Fruit fly (Drosophila melanogaster) whole organism, embryonic: ENCODE results near the gene Rab40.

Experiments used
- CG11398 ChIP-seq: fragments of 200-800 bp; sonication (Bioruptor generic); optimal IDR thresholded peaks from 2 replicates; lab custom pipeline; 2016; ENCODE audit warnings: missing biosample characterization, missing genetic modification characterization
- CG13123 ChIP-seq: fragments of 200-800 bp; sonication (Bioruptor generic); optimal IDR thresholded peaks from 2 replicates; lab custom pipeline; 2016; ENCODE audit warnings: missing biosample characterization, missing genetic modification characterization
- CG15514 ChIP-seq: fragments of 200-800 bp; sonication (Bioruptor generic); optimal IDR thresholded peaks from 3 replicates; lab custom pipeline; 2017; ENCODE audit warnings: missing biosample characterization, missing genetic modification characterization, mild to moderate bottlenecking, moderate library complexity, missing genetic modification reagents
- CG1602 ChIP-seq: fragments of 200-800 bp; sonication (Bioruptor generic); optimal IDR thresholded peaks from 3 replicates; lab custom pipeline; 2016; ENCODE audit warnings: missing biosample characterization, missing genetic modification characterization
- CG17359 ChIP-seq: fragments of 200-800 bp; sonication (Bioruptor generic); optimal IDR thresholded peaks from 3 replicates; lab custom pipeline; 2018; ENCODE audit warnings: missing biosample characterization, mild to moderate bottlenecking, missing genetic modification characterization, moderate library complexity
- CG17912 ChIP-seq: fragments of 200-800 bp; sonication (Bioruptor generic); optimal IDR thresholded peaks from 2 replicates; lab custom pipeline; 2018; ENCODE audit warnings: missing biosample characterization, mild to moderate bottlenecking, missing genetic modification characterization
- CG18011 ChIP-seq: fragments of 200-800 bp; sonication (Bioruptor generic); optimal IDR thresholded peaks from 2 replicates; lab custom pipeline; 2017; ENCODE audit warnings: missing biosample characterization, missing genetic modification characterization, mild to moderate bottlenecking, moderate library complexity, missing genotype
- CG1832 ChIP-seq: fragments of 200-800 bp; sonication (Bioruptor generic); optimal IDR thresholded peaks from 2 replicates; lab custom pipeline; 2017; ENCODE audit warnings: missing biosample characterization, mild to moderate bottlenecking, missing genetic modification characterization, inconsistent platforms
- CG18476 ChIP-seq: fragments of 200-800 bp; sonication (Bioruptor generic); optimal IDR thresholded peaks from 2 replicates; lab custom pipeline; 2016; ENCODE audit warnings: missing biosample characterization, mild to moderate bottlenecking, missing genetic modification characterization
- CG18599 ChIP-seq: fragments of 200-800 bp; sonication (Bioruptor generic); optimal IDR thresholded peaks from 3 replicates; lab custom pipeline; 2017; ENCODE audit warnings: missing biosample characterization, missing genetic modification characterization, mild to moderate bottlenecking, moderate library complexity, missing genetic modification reagents
- CG2116 ChIP-seq: fragments of 200-800 bp; sonication (Bioruptor generic); optimal IDR thresholded peaks from 3 replicates; lab custom pipeline; 2018; ENCODE audit warnings: missing biosample characterization, mild to moderate bottlenecking, missing genetic modification characterization
- CG2129 ChIP-seq: fragments of 200-800 bp; sonication (Bioruptor generic); IDR thresholded peaks from 2 replicates; pipeline ENCODE4 v1.3.6; 2022; ENCODE audit warnings: missing biosample characterization, missing genetic modification characterization; ENCODE audit not compliant: partially characterized antibody
- CG3847 ChIP-seq: fragments of 200-800 bp; sonication (Bioruptor generic); IDR thresholded peaks from 2 replicates; pipeline ENCODE4 v1.3.6; 2022; ENCODE audit warnings: missing biosample characterization, missing genetic modification characterization
- CG43689 ChIP-seq: fragments of 200-800 bp; sonication (Bioruptor generic); IDR thresholded peaks from 2 replicates; pipeline ENCODE4 v1.3.6; 2022; ENCODE audit warnings: missing biosample characterization, missing genetic modification characterization
- CG6854 ChIP-seq: fragments of 200-800 bp; sonication (Bioruptor generic); optimal IDR thresholded peaks from 3 replicates; lab custom pipeline; 2017; ENCODE audit warnings: missing biosample characterization, mild to moderate bottlenecking, missing genetic modification characterization
- CG7786 ChIP-seq: fragments of 200-800 bp; sonication (Bioruptor generic); optimal IDR thresholded peaks from 2 replicates; lab custom pipeline; 2016; ENCODE audit warnings: missing biosample characterization, missing genetic modification characterization
- CG7928 ChIP-seq: fragments of 200-800 bp; sonication (Bioruptor generic); optimal IDR thresholded peaks from 2 replicates; lab custom pipeline; 2017; ENCODE audit warnings: missing biosample characterization, mild to moderate bottlenecking, missing genetic modification characterization
- CG8924 ChIP-seq: fragments of 200-800 bp; optimal IDR thresholded peaks from 3 replicates; lab custom pipeline; 2019; ENCODE audit warnings: missing biosample characterization, mild to moderate bottlenecking, missing genetic modification characterization, moderate library complexity
- D19B ChIP-seq: fragments of 200-800 bp; sonication (Bioruptor generic); optimal IDR thresholded peaks from 2 replicates; lab custom pipeline; 2017; ENCODE audit warnings: missing biosample characterization, mild to moderate bottlenecking, missing genetic modification characterization
- Dll ChIP-seq: fragments of 200-800 bp; sonication (Bioruptor generic); IDR thresholded peaks from 4 replicates; pipeline ENCODE4 v1.3.6; 2022; ENCODE audit warnings: missing biosample characterization, missing genetic modification characterization; ENCODE audit not compliant: partially characterized antibody
- Doc2 ChIP-seq: fragments of 200-800 bp; sonication (Bioruptor generic); IDR thresholded peaks from 2 replicates; pipeline ENCODE4 v1.3.6; 2022; ENCODE audit warnings: missing biosample characterization, missing genetic modification characterization
- H2.0 ChIP-seq: fragments of 200-800 bp; sonication (Bioruptor generic); IDR thresholded peaks from 2 replicates; pipeline ENCODE4 v1.3.6; 2022; ENCODE audit warnings: missing biosample characterization, missing genetic modification characterization
- Hsf ChIP-seq: fragments of 200-800 bp; sonication (Bioruptor generic); optimal IDR thresholded peaks from 3 replicates; lab custom pipeline; 2016; ENCODE audit warnings: missing biosample characterization, missing genetic modification characterization
- Jarid2 ChIP-seq: fragments of 200-800 bp; sonication (Bioruptor generic); optimal IDR thresholded peaks from 3 replicates; lab custom pipeline; 2017; ENCODE audit warnings: mild to moderate bottlenecking, missing biosample characterization, missing genetic modification reagents, missing genetic modification characterization
- Meics ChIP-seq: fragments of 200-800 bp; sonication (Bioruptor generic); optimal IDR thresholded peaks from 2 replicates; lab custom pipeline; 2017; ENCODE audit warnings: missing biosample characterization, mild to moderate bottlenecking, missing genetic modification characterization
- Scr ChIP-seq: fragments of 200-800 bp; sonication (Bioruptor generic); IDR thresholded peaks from 2 replicates; pipeline ENCODE4 v1.3.6; 2022; ENCODE audit warnings: missing biosample characterization, missing genetic modification characterization; ENCODE audit not compliant: partially characterized antibody
- TFAM ChIP-seq: fragments of 200-800 bp; sonication (Bioruptor generic); optimal IDR thresholded peaks from 2 replicates; lab custom pipeline; 2017; ENCODE audit warnings: missing biosample characterization, missing genetic modification characterization, inconsistent platforms
- YL-1 ChIP-seq: fragments of 200-800 bp; sonication (Bioruptor generic); optimal IDR thresholded peaks from 3 replicates; lab custom pipeline; 2017; ENCODE audit warnings: missing biosample characterization, mild to moderate bottlenecking, missing genetic modification characterization
- ato ChIP-seq: fragments of 200-800 bp; sonication (Bioruptor generic); IDR thresholded peaks from 2 replicates; pipeline ENCODE4 v1.3.6; 2022; ENCODE audit warnings: missing biosample characterization, missing genetic modification characterization; ENCODE audit not compliant: partially characterized antibody
- cad ChIP-seq: fragments of >200 bp; optimal IDR thresholded peaks from 2 replicates; lab custom pipeline; 2017; ENCODE audit warnings: missing biosample characterization, missing genetic modification characterization
- chm ChIP-seq: fragments of 200-800 bp; sonication (Bioruptor generic); IDR thresholded peaks from 2 replicates; pipeline ENCODE4 v1.3.6; 2022; ENCODE audit warnings: missing biosample characterization, missing genetic modification characterization
- dan ChIP-seq: fragments of 200-800 bp; sonication (Bioruptor generic); IDR thresholded peaks from 2 replicates; pipeline ENCODE4 v1.3.6; 2022; ENCODE audit warnings: missing biosample characterization, missing genetic modification characterization
- fru ChIP-seq: fragments of >200 bp; optimal IDR thresholded peaks from 2 replicates; lab custom pipeline; 2017
- gcm ChIP-seq: fragments of 200-800 bp; sonication (Bioruptor generic); optimal IDR thresholded peaks from 2 replicates; lab custom pipeline; 2019; ENCODE audit warnings: missing biosample characterization, mild to moderate bottlenecking, missing genetic modification characterization, moderate library complexity
- hth ChIP-seq: fragments of >200 bp; optimal IDR thresholded peaks from 2 replicates; lab custom pipeline; 2017; ENCODE audit warnings: inconsistent platforms
- jumu ChIP-seq: fragments of 200-800 bp; sonication (Bioruptor generic); optimal IDR thresholded peaks from 3 replicates; lab custom pipeline; 2016; ENCODE audit warnings: missing biosample characterization, missing genetic modification characterization
- kay ChIP-seq: fragments of 200-800 bp; sonication (Bioruptor generic); optimal IDR thresholded peaks from 2 replicates; lab custom pipeline; 2016; ENCODE audit warnings: missing biosample characterization, missing genetic modification characterization
- nau ChIP-seq: fragments of 200-800 bp; sonication (Bioruptor generic); optimal IDR thresholded peaks from 3 replicates; lab custom pipeline; 2017; ENCODE audit warnings: missing biosample characterization, mild to moderate bottlenecking, missing genetic modification characterization, missing genetic modification reagents
- ssp ChIP-seq: fragments of 200-800 bp; sonication (Bioruptor generic); IDR thresholded peaks from 2 replicates; pipeline ENCODE4 v1.3.6; 2022; ENCODE audit warnings: missing biosample characterization, missing genetic modification characterization
- tap ChIP-seq: fragments of 200-800 bp; optimal IDR thresholded peaks from 3 replicates; lab custom pipeline; 2019; ENCODE audit warnings: missing biosample characterization, mild to moderate bottlenecking, missing genetic modification characterization, moderate library complexity
- usp ChIP-seq: fragments of >200 bp; optimal IDR thresholded peaks from 2 replicates; lab custom pipeline; 2017; ENCODE audit warnings: missing biosample characterization, missing genetic modification characterization
- vnd ChIP-seq: fragments of 200-800 bp; sonication (Bioruptor generic); IDR thresholded peaks from 3 replicates; pipeline ENCODE4 v1.3.6; 2022; ENCODE audit warnings: missing biosample characterization, missing genetic modification characterization; ENCODE audit not compliant: partially characterized antibody

The Rab40 gene

DNA sequence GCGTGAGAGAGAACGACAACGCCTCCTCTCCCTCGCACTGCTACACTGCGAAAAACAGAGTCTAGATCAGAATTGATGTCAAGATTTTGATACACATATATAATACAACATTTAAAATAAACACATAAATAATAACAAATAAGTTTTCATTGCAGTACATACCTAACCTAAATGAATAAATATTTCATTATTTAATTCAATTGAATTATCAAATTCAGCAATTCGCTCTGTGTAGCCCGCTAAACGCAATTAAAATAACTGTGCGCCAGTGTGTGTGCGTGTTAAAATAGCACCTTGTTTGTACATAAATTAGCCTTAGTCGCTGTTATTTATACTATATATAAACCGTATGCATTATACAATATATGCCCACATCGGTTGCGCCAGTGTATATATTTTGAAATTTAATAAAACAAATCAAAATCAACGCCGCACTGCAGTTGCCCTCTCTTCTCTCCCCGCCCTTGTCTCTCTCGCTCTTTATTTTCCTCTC, 9.4 kb upstream of the Rab40 start (continued):
- TF ChIP-seq CG3847 (GFP tag; lab: Robert Waterston, UW), result peak; percentile 97
- peak; percentile 87 for TF ChIP-seq nau
- no peak for TF ChIP-seq ato (GFP tag; lab: Robert Waterston, UW)
- TF ChIP-seq CG15514 (GFP tag; lab: Kevin White, UChicago), result peak; percentile 90
- TF ChIP-seq CG8924 (tag; lab: Kevin White, UChicago), result peak; percentile 96
- TF ChIP-seq Dll (GFP tag; lab: Robert Waterston, UW), result no peak
- TF ChIP-seq chm (GFP tag; lab: Robert Waterston, UW), result peak; percentile 84
- no peak for TF ChIP-seq fru
- TF ChIP-seq hth, result no peak
- TF ChIP-seq H2.0 (GFP tag; lab: Robert Waterston, UW), result peak; percentile 92
- TF ChIP-seq CG18011 (GFP tag; lab: Kevin White, UChicago), result peak; percentile 76
- TF ChIP-seq usp (GFP tag; lab: Kevin White, UChicago), result no peak
- TF ChIP-seq TFAM (GFP tag; lab: Kevin White, UChicago), result peak; percentile 53
- peak; percentile 92 for TF ChIP-seq CG6854
- peak; percentile 90 for TF ChIP-seq gcm
- TF ChIP-seq CG17359 (tag; lab: Kevin White, UChicago), result peak; percentile 96
- peak; percentile 32; the same call in 1 of the 2 replicates for TF ChIP-seq dan
- peak; percentile 87 for TF ChIP-seq CG17912 (GFP tag; lab: Kevin White, UChicago)
- TF ChIP-seq CG43689 (GFP tag; lab: Robert Waterston, UW), result peak; percentile 91
- TF ChIP-seq CG7928, result peak; percentile 72
- peak; percentile 85 for TF ChIP-seq kay
- TF ChIP-seq D19B, result peak; percentile 83
- no peak for TF ChIP-seq CG2129 (GFP tag; lab: Robert Waterston, UW)
- peak; percentile 96 for TF ChIP-seq Meics
- no peak for TF ChIP-seq CG1832 (GFP tag; lab: Kevin White, UChicago)
- TF ChIP-seq tap (tag; lab: Kevin White, UChicago), result peak; percentile 94
- no peak for TF ChIP-seq CG11398
- TF ChIP-seq ssp (GFP tag; lab: Robert Waterston, UW), result peak; percentile 85
- TF ChIP-seq Hsf (GFP tag; lab: Kevin White, UChicago), result peak; percentile 88
- TF ChIP-seq Scr (GFP tag; lab: Robert Waterston, UW), result no peak
- no peak for TF ChIP-seq vnd (GFP tag; lab: Robert Waterston, UW)
- TF ChIP-seq Doc2 (GFP tag; lab: Robert Waterston, UW), result peak; percentile 66
- peak; percentile 36 for TF ChIP-seq jumu (GFP tag; lab: Kevin White, UChicago)
- peak; percentile 85 for TF ChIP-seq CG18476 (GFP tag; lab: Kevin White, UChicago)
- peak; percentile 71 for TF ChIP-seq Jarid2 (GFP tag; lab: Kevin White, UChicago)
- TF ChIP-seq YL-1 (GFP tag; lab: Kevin White, UChicago), result peak; percentile 38
- TF ChIP-seq CG7786, result peak; percentile 19
- peak; percentile 71 for TF ChIP-seq CG2116 (GFP tag; lab: Kevin White, UChicago)
- no peak for TF ChIP-seq cad
- peak; percentile 81 for TF ChIP-seq CG13123 (GFP tag; lab: Kevin White, UChicago)
- peak; percentile 85 for TF ChIP-seq CG1602 (GFP tag; lab: Kevin White, UChicago)
- TF ChIP-seq CG18599 (GFP tag; lab: Kevin White, UChicago), result peak; percentile 96
